Worm (Caenorhabditis elegans) whole organism, L1 larva: ENCODE data around the gene F45D3.1.

Source experiments
- C04F5.9 ChIP-seq: sonication (generic microtip); optimal IDR thresholded peaks from 2 replicates; lab custom pipeline; 2016; ENCODE audit warnings: missing genetic modification characterization, missing compliant biosample characterization
- C16A3.4 ChIP-seq: fragments of 150-350 bp; optimal IDR thresholded peaks from 2 replicates; lab custom pipeline; 2014; ENCODE audit warnings: missing biosample characterization, missing genetic modification characterization
- aha-1 ChIP-seq: fragments of 150-350 bp; optimal IDR thresholded peaks from 2 replicates; lab custom pipeline; 2014; ENCODE audit warnings: missing biosample characterization, missing genetic modification characterization
- aly-2 ChIP-seq: fragments of 150-350 bp; optimal IDR thresholded peaks from 2 replicates; lab custom pipeline; 2014; ENCODE audit warnings: missing biosample characterization, missing genetic modification characterization
- blmp-1 ChIP-seq: fragments of 150-350 bp; optimal IDR thresholded peaks from 2 replicates; lab custom pipeline; 2014; ENCODE audit warnings: missing biosample characterization, missing genetic modification characterization
- ceh-88 ChIP-seq: fragments of 200-800 bp; sonication (Bioruptor generic); IDR thresholded peaks from 2 replicates; pipeline ENCODE4 v1.3.6; 2022; ENCODE audit warnings: missing genetic modification characterization, missing compliant biosample characterization
- efl-1 ChIP-seq, 4 experiments: fragments of 150-350 bp; optimal IDR thresholded peaks in 3 of 4; peaks in 1 of 4; 1 replicate in 1 of 4; 2 replicates in 3 of 4; lab custom pipeline; 2014; ENCODE audit warnings: missing biosample characterization in 2 of 4, missing genetic modification characterization in 2 of 4, missing genetic modification reagents in 2 of 4
- elt-2 ChIP-seq: sonication (generic microtip); optimal IDR thresholded peaks from 2 replicates; lab custom pipeline; 2016; ENCODE audit warnings: missing genetic modification characterization, mild to moderate bottlenecking, inconsistent platforms, missing compliant biosample characterization, missing genetic modification reagents
- elt-3 ChIP-seq, 6 experiments: fragments of 150-350 bp in 1 of 6; sonication (generic microtip); optimal IDR thresholded peaks; 2 replicates each; lab custom pipeline; 2017 to 2018; ENCODE audit warnings: missing biosample characterization in 6 of 6, missing genetic modification characterization in 6 of 6, inconsistent platforms in 1 of 6
- fkh-4 ChIP-seq: sonication (generic microtip); optimal IDR thresholded peaks from 2 replicates; lab custom pipeline; 2016; ENCODE audit warnings: missing compliant biosample characterization, missing genetic modification characterization, borderline replicate concordance
- fkh-8 ChIP-seq: sonication (generic microtip); optimal IDR thresholded peaks from 2 replicates; lab custom pipeline; 2016; ENCODE audit warnings: mild to moderate bottlenecking, missing genetic modification characterization, missing compliant biosample characterization
- grh-1 ChIP-seq: fragments of 200-800 bp; sonication (Bioruptor generic); IDR thresholded peaks from 2 replicates; pipeline ENCODE4 v1.3.6; 2022; ENCODE audit warnings: missing genetic modification reagents, missing genetic modification characterization, missing compliant biosample characterization
- hlh-4 ChIP-seq: sonication (generic microtip); optimal IDR thresholded peaks from 2 replicates; lab custom pipeline; 2016; ENCODE audit warnings: mild to moderate bottlenecking, missing genetic modification characterization, missing compliant biosample characterization
- irx-1 ChIP-seq: sonication (generic microtip); optimal IDR thresholded peaks from 2 replicates; lab custom pipeline; 2016; ENCODE audit warnings: missing genetic modification characterization, missing compliant biosample characterization
- lin-14 ChIP-seq: fragments of 200-800 bp; sonication (Bioruptor generic); optimal IDR thresholded peaks from 2 replicates; lab custom pipeline; 2018; ENCODE audit warnings: mild to moderate bottlenecking, missing genetic modification characterization, moderate library complexity, missing compliant biosample characterization
- lin-35 ChIP-seq, 2 experiments: fragments of 150-350 bp; optimal IDR thresholded peaks; 2 replicates each; lab custom pipeline; 2014; ENCODE audit warnings: missing biosample characterization in 2 of 2, missing genetic modification characterization in 2 of 2, missing genetic modification reagents in 2 of 2
- lir-3 ChIP-seq: sonication (generic microtip); optimal IDR thresholded peaks from 2 replicates; lab custom pipeline; 2016; ENCODE audit warnings: mild to moderate bottlenecking, missing genetic modification characterization, moderate library complexity, missing compliant biosample characterization; ENCODE audit not compliant: poor library complexity
- lsy-2 ChIP-seq, 2 experiments: fragments of 150-350 bp; optimal IDR thresholded peaks; 2 replicates each; lab custom pipeline; 2014; ENCODE audit warnings: missing biosample characterization in 2 of 2, missing genetic modification characterization in 2 of 2
- mab-9 ChIP-seq: fragments of 200-800 bp; sonication (Bioruptor generic); IDR thresholded peaks from 2 replicates; pipeline ENCODE4 v1.3.6; 2022; ENCODE audit warnings: missing genetic modification reagents, missing genetic modification characterization, missing compliant biosample characterization
- mef-2 ChIP-seq: fragments of 150-350 bp; optimal IDR thresholded peaks from 2 replicates; lab custom pipeline; 2014; ENCODE audit warnings: missing biosample characterization, missing genetic modification characterization
- nhr-11 ChIP-seq: fragments of 150-350 bp; optimal IDR thresholded peaks from 2 replicates; lab custom pipeline; 2014; ENCODE audit warnings: missing biosample characterization, missing genetic modification characterization
- nhr-19 ChIP-seq: fragments of 200-800 bp; sonication (Bioruptor generic); conservative IDR thresholded peaks from 2 replicates; pipeline ENCODE4 v1.3.6; 2022; ENCODE audit warnings: missing genetic modification characterization, missing compliant biosample characterization
- nhr-20 ChIP-seq: sonication (generic microtip); optimal IDR thresholded peaks from 2 replicates; lab custom pipeline; 2016; ENCODE audit warnings: mild to moderate bottlenecking, missing genetic modification characterization, missing compliant biosample characterization
- nhr-47 ChIP-seq: sonication (generic microtip); optimal IDR thresholded peaks from 2 replicates; lab custom pipeline; 2016; ENCODE audit warnings: mild to moderate bottlenecking, missing genetic modification characterization, moderate library complexity, missing compliant biosample characterization
- nhr-71 ChIP-seq: sonication (generic microtip); optimal IDR thresholded peaks from 2 replicates; lab custom pipeline; 2016; ENCODE audit warnings: mild to moderate bottlenecking, missing genetic modification characterization, moderate library complexity, missing compliant biosample characterization
- nhr-77 ChIP-seq: fragments of 150-350 bp; optimal IDR thresholded peaks from 2 replicates; lab custom pipeline; 2014; ENCODE audit warnings: missing biosample characterization, missing genetic modification characterization
- nhr-84 ChIP-seq: sonication (generic microtip); optimal IDR thresholded peaks from 2 replicates; lab custom pipeline; 2017; ENCODE audit warnings: missing biosample characterization, missing genetic modification characterization
- nhr-85 ChIP-seq: sonication (generic microtip); peaks from one replicate; lab custom pipeline; 2016; ENCODE audit warnings: missing genetic modification characterization, inconsistent platforms, missing compliant biosample characterization
- nhr-90 ChIP-seq: sonication (generic microtip); optimal IDR thresholded peaks from 2 replicates; lab custom pipeline; 2016; ENCODE audit warnings: mild to moderate bottlenecking, missing genetic modification characterization, missing compliant biosample characterization; ENCODE audit not compliant: poor library complexity
- pax-3 ChIP-seq: fragments of 200-800 bp; sonication (Bioruptor generic); optimal IDR thresholded peaks from 2 replicates; lab custom pipeline; 2018; ENCODE audit warnings: mild to moderate bottlenecking, missing genetic modification characterization, moderate library complexity, missing compliant biosample characterization
- pqm-1 ChIP-seq: sonication (generic microtip); optimal IDR thresholded peaks from 3 replicates; lab custom pipeline; 2017; ENCODE audit warnings: missing biosample characterization, missing genetic modification characterization
- rnt-1 ChIP-seq: sonication (generic microtip); optimal IDR thresholded peaks from 2 replicates; lab custom pipeline; 2016; ENCODE audit warnings: mild to moderate bottlenecking, missing genetic modification characterization, moderate library complexity, missing compliant biosample characterization
- skn-1 ChIP-seq: fragments of 150-350 bp; optimal IDR thresholded peaks from 2 replicates; lab custom pipeline; 2014; ENCODE audit warnings: missing biosample characterization, missing genetic modification characterization
- snpc-4 ChIP-seq: fragments of 150-350 bp; optimal IDR thresholded peaks from 2 replicates; lab custom pipeline; 2014; ENCODE audit warnings: missing biosample characterization, missing genetic modification characterization
- snu-23 ChIP-seq: sonication (generic microtip); optimal IDR thresholded peaks from 2 replicates; lab custom pipeline; 2016; ENCODE audit warnings: missing genetic modification characterization, missing compliant biosample characterization
- sptf-1 ChIP-seq: fragments of 150-350 bp; optimal IDR thresholded peaks from 2 replicates; lab custom pipeline; 2014; ENCODE audit warnings: missing biosample characterization, missing genetic modification characterization
- swsn-7 ChIP-seq: sonication (generic microtip); optimal IDR thresholded peaks from 2 replicates; lab custom pipeline; 2016; ENCODE audit warnings: missing genetic modification characterization, missing compliant biosample characterization
- tbx-2 ChIP-seq: sonication (generic microtip); optimal IDR thresholded peaks from 2 replicates; lab custom pipeline; 2016; ENCODE audit warnings: missing genetic modification characterization, missing compliant biosample characterization
- unc-98 ChIP-seq: fragments of 200-800 bp; sonication (Bioruptor generic); IDR thresholded peaks from 2 replicates; pipeline ENCODE4 v1.3.6; 2022; ENCODE audit warnings: missing genetic modification characterization, missing compliant biosample characterization
- vab-15 ChIP-seq: sonication (generic microtip); optimal IDR thresholded peaks from 2 replicates; lab custom pipeline; 2017; ENCODE audit warnings: missing genotype, mild to moderate bottlenecking, missing genetic modification characterization, missing compliant biosample characterization
- xbp-1 ChIP-seq: sonication (generic microtip); optimal IDR thresholded peaks from 2 replicates; lab custom pipeline; 2016; ENCODE audit warnings: missing genetic modification characterization, missing compliant biosample characterization
- ztf-11 ChIP-seq, 2 experiments: sonication (generic microtip); optimal IDR thresholded peaks; 2 replicates each; lab custom pipeline; 2016 to 2017; ENCODE audit warnings: missing genetic modification characterization in 2 of 2, missing biosample characterization in 1 of 2, missing compliant biosample characterization in 1 of 2

Gene F45D3.1

ce11 chrV:12531084-12531483, 4.2 kb downstream of the F45D3.1 start (continued):
- TF ChIP-seq C16A3.4 (tag; lab: Kevin White, UChicago) = no peak
- peak; percentile 65 for TF ChIP-seq nhr-47 (tag; lab: Kevin White, UChicago)
- no peak for TF ChIP-seq skn-1 (tag; lab: Kevin White, UChicago)
- no peak for TF ChIP-seq fkh-4 (tag; lab: Kevin White, UChicago)
- no peak for TF ChIP-seq nhr-90 (tag; lab: Kevin White, UChicago)
- no peak for TF ChIP-seq nhr-85
- no peak for TF ChIP-seq tbx-2 (tag; lab: Kevin White, UChicago)
- TF ChIP-seq ztf-11 (tag; optimal IDR thresholded peaks at IDR 0.05; lab: Kevin White, UChicago) = no peak
- no peak for TF ChIP-seq lir-3
- no peak for TF ChIP-seq sptf-1 (tag; lab: Kevin White, UChicago)
- TF ChIP-seq mef-2 (tag; lab: Kevin White, UChicago) = no peak
- no peak for TF ChIP-seq lin-35 (GFP tag; optimal IDR thresholded peaks at IDR 0.05; lab: Kevin White, UChicago)
- peak; percentile 48 for TF ChIP-seq nhr-11 (tag; lab: Kevin White, UChicago)
- no peak for TF ChIP-seq swsn-7
- no peak for TF ChIP-seq irx-1 (tag; lab: Kevin White, UChicago)
- TF ChIP-seq C04F5.9 (tag; lab: Kevin White, UChicago) = no peak
- TF ChIP-seq nhr-71 (tag; lab: Kevin White, UChicago) = peak; percentile 69
- no peak for TF ChIP-seq mab-9 (GFP tag; lab: Robert Waterston, UW)
- no peak for TF ChIP-seq ceh-88 (GFP tag; lab: Robert Waterston, UW)
- TF ChIP-seq nhr-19 = no peak
- no peak for TF ChIP-seq unc-98 (GFP tag; lab: Robert Waterston, UW)
- no peak for TF ChIP-seq aly-2 (tag; lab: Kevin White, UChicago)
- no peak for TF ChIP-seq aha-1 (tag; lab: Kevin White, UChicago)
- no peak for TF ChIP-seq grh-1 (GFP tag; lab: Robert Waterston, UW)
- TF ChIP-seq snu-23 (GFP tag; lab: Kevin White, UChicago) = no peak
- TF ChIP-seq fkh-8 = peak; percentile 77
- peak; percentile 46 for TF ChIP-seq lin-14
- TF ChIP-seq blmp-1 (tag; lab: Kevin White, UChicago) = no peak
- TF ChIP-seq nhr-20 (tag; lab: Kevin White, UChicago) = peak; percentile 31
- TF ChIP-seq vab-15 (tag; lab: Kevin White, UChicago) = no peak
- TF ChIP-seq pqm-1 (tag; lab: Kevin White, UChicago) = no peak
- no peak for TF ChIP-seq lsy-2 (tag; optimal IDR thresholded peaks at IDR 0.05; lab: Kevin White, UChicago)
- TF ChIP-seq rnt-1 (tag; lab: Kevin White, UChicago) = no peak

DNA sequence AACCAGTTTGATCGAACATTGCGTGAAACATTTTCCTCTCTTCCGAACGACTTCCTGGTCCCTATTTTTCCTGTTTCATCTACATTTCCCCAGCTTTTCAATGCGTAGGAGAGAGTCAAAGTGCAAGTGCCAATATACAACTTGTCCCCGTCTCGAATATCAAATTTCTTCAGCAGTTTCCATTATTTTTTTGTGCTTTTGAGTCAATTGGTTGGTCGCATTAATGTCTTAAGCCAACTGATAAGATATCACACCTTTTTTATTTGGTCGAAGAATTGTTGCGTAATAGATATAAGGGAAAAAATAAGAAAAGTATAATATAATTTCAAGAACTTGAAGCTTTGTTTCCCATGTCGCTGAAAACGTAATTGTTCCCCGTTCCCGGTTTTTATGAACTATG, 5.5 kb downstream of the F45D3.1 start:
- TF ChIP-seq elt-3 (tag; optimal IDR thresholded peaks at IDR 0.05; lab: Kevin White, UChicago) = no peak
- no peak for TF ChIP-seq hlh-4
- TF ChIP-seq elt-2 (tag; lab: Kevin White, UChicago) = peak; percentile 57
- no peak for TF ChIP-seq nhr-84

DNA sequence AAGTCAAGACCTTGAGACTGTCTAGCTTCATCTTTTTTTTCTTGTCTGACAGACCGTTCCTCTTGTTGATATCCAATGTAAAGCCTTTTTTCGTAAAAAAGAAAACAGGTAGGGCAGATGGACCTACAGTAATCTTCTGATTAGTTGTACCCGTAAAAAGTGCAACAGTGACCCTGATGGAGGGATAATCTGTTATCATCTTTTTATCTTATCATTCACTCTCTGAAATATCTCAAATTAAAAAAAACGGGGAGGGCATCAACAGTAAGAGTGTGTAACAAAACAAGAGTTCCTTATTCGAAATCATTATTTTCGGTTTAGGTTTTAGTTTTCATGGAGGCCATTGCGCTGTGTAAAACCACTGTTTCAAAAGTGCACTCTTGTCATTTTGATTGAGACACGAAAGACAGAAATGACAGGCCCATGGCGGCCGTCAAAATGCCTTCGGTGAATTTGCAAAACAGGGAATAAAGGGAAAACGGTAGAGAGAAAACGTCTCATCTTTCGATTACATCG, 6.8 kb downstream of the F45D3.1 start:
- no peak for TF ChIP-seq pax-3 (tag; lab: Kevin White, UChicago)
- peak; percentile 75 for TF ChIP-seq nhr-85
- peak; percentile 92 for TF ChIP-seq blmp-1 (tag; lab: Kevin White, UChicago)
- peak in 5 of 6 experiments; percentile 63 to 86 (median 80) for TF ChIP-seq elt-3 (tag; optimal IDR thresholded peaks at IDR 0.05; lab: Kevin White, UChicago)
- TF ChIP-seq nhr-77 (tag; lab: Kevin White, UChicago) = no peak
- TF ChIP-seq pqm-1 (tag; lab: Kevin White, UChicago) = no peak
- no peak for TF ChIP-seq lsy-2 (tag; optimal IDR thresholded peaks at IDR 0.05; lab: Kevin White, UChicago)
- no peak for TF ChIP-seq skn-1 (tag; lab: Kevin White, UChicago)
- TF ChIP-seq efl-1 (optimal IDR thresholded peaks at IDR 0.05; lab: Kevin White, UChicago) = no peak
- TF ChIP-seq efl-1 (GFP tag; optimal IDR thresholded peaks at IDR 0.05 in 1 of 2; lab: Kevin White, UChicago) = peak in 1 of 2 experiments; percentile 22
- TF ChIP-seq xbp-1 (tag; lab: Kevin White, UChicago) = no peak
- peak; percentile 23 for TF ChIP-seq nhr-20 (tag; lab: Kevin White, UChicago)
- TF ChIP-seq lin-14 = peak; percentile 49
- peak; percentile 7 for TF ChIP-seq rnt-1 (tag; lab: Kevin White, UChicago)
- TF ChIP-seq snpc-4 (tag; lab: Kevin White, UChicago) = no peak
- no peak for TF ChIP-seq fkh-8
